Fruit fly (Drosophila melanogaster): ENCODE results near the gene Lar.

Gene Lar

dm6 chr2L:19575626-19576298 lies 10.7 kb upstream of the Lar start (continued):
- TF ChIP-seq CG34422 (GFP tag; IDR thresholded peaks at IDR 0.05): peak; percentile 91
- peak; percentile 51 for TF ChIP-seq CG9797 (GFP tag; optimal IDR thresholded peaks at IDR 0.05)
- peak; percentile 90 for TF ChIP-seq CG12236 (GFP tag; optimal IDR thresholded peaks at IDR 0.05)
- peak; percentile 88 for TF ChIP-seq Lhr (GFP tag; optimal IDR thresholded peaks at IDR 0.05)
- TF ChIP-seq exex (tag; optimal IDR thresholded peaks at IDR 0.05): peak; percentile 67
- TF ChIP-seq ATbp (GFP tag; optimal IDR thresholded peaks at IDR 0.05): peak; percentile 88
- peak; percentile 94 for TF ChIP-seq CG11695 (GFP tag; IDR thresholded peaks at IDR 0.05)
- TF ChIP-seq insv (GFP tag; optimal IDR thresholded peaks at IDR 0.05): peak; percentile 67 to 85
- TF ChIP-seq CG8478 (optimal IDR thresholded peaks at IDR 0.05): peak; percentile 63
- TF ChIP-seq crp (GFP tag; optimal IDR thresholded peaks at IDR 0.05): peak in 1 of 2 experiments; percentile 69
- no peak; the same call in 1 of the 2 replicates for TF ChIP-seq dati (GFP tag; IDR thresholded peaks at IDR 0.05)
- TF ChIP-seq CG14014 (GFP tag; IDR thresholded peaks at IDR 0.05): peak; percentile 94
- peak; percentile 80 for TF ChIP-seq Deaf1 (tag; optimal IDR thresholded peaks at IDR 0.05)
- TF ChIP-seq fd96Cb (tag; optimal IDR thresholded peaks at IDR 0.05): peak; percentile 97
- TF ChIP-seq zf30C (GFP tag; optimal IDR thresholded peaks at IDR 0.05): no peak
- TF ChIP-seq Scr (GFP tag; IDR thresholded peaks at IDR 0.05; ENCODE audit: partially characterized antibody): no peak
- peak; percentile 97 for TF ChIP-seq Hr3 (GFP tag; optimal IDR thresholded peaks at IDR 0.05)
- TF ChIP-seq CG18476 (GFP tag; optimal IDR thresholded peaks at IDR 0.05): peak; percentile 97
- TF ChIP-seq nom (GFP tag; optimal IDR thresholded peaks at IDR 0.05): peak; percentile 74
- peak; percentile 97 for TF ChIP-seq lmd (GFP tag; IDR thresholded peaks at IDR 0.05)
- peak; percentile 67 for TF ChIP-seq CG3995 (GFP tag; optimal IDR thresholded peaks at IDR 0.05)
- peak; percentile 96 to 97 for TF ChIP-seq chif (GFP tag; optimal IDR thresholded peaks at IDR 0.05)
- TF ChIP-seq Asciz (GFP tag; optimal IDR thresholded peaks at IDR 0.05): peak; percentile 92
- TF ChIP-seq HLH4C (GFP tag; IDR thresholded peaks at IDR 0.05; ENCODE audit: partially characterized antibody): no peak
- peak; percentile 84 for TF ChIP-seq CG10959 (GFP tag; IDR thresholded peaks at IDR 0.05)
- no peak for TF ChIP-seq usp (GFP tag; optimal IDR thresholded peaks at IDR 0.05)
- TF ChIP-seq CG10565 (GFP tag; optimal IDR thresholded peaks at IDR 0.05): peak; percentile 83
- TF ChIP-seq seq (GFP tag; IDR thresholded peaks at IDR 0.05): peak; percentile 95
- peak; percentile 69 for TF ChIP-seq D (optimal IDR thresholded peaks at IDR 0.05)
- TF ChIP-seq D (GFP tag; optimal IDR thresholded peaks at IDR 0.05): peak; percentile 92
- TF ChIP-seq CG1647 (GFP tag; optimal IDR thresholded peaks at IDR 0.05): peak; percentile 95
- no peak for TF ChIP-seq Gsc (GFP tag; IDR thresholded peaks at IDR 0.05)
- TF ChIP-seq ind (GFP tag; optimal IDR thresholded peaks at IDR 0.05): peak; percentile 97
- no peak for TF ChIP-seq Lpt (GFP tag; optimal IDR thresholded peaks at IDR 0.05)
- no peak for TF ChIP-seq hb (GFP tag; IDR thresholded peaks at IDR 0.05; ENCODE audit: partially characterized antibody)
- peak; percentile 95 for TF ChIP-seq kni (GFP tag; optimal IDR thresholded peaks at IDR 0.05)
- peak; percentile 98 for TF ChIP-seq Hsf (GFP tag; optimal IDR thresholded peaks at IDR 0.05)
- TF ChIP-seq br (optimal IDR thresholded peaks at IDR 0.05): no peak
- TF ChIP-seq CG6765 (GFP tag; optimal IDR thresholded peaks at IDR 0.05): peak; percentile 92
- TF ChIP-seq Xbp1 (GFP tag; optimal IDR thresholded peaks at IDR 0.05): peak; percentile 97
- TF ChIP-seq CG6175 (GFP tag; IDR thresholded peaks at IDR 0.05): no peak; the same call in 1 of the 3 replicates
- TF ChIP-seq CG13123 (GFP tag; optimal IDR thresholded peaks at IDR 0.05): peak; percentile 93
- peak; percentile 85 for TF ChIP-seq Hand (GFP tag; optimal IDR thresholded peaks at IDR 0.05)
- peak; percentile 91 for TF ChIP-seq p53 (GFP tag; optimal IDR thresholded peaks at IDR 0.05)
- peak; percentile 74 for TF ChIP-seq CG7987 (GFP tag; optimal IDR thresholded peaks at IDR 0.05)
- peak; percentile 90 for TF ChIP-seq H2.0 (GFP tag; IDR thresholded peaks at IDR 0.05)
- TF ChIP-seq fru (optimal IDR thresholded peaks at IDR 0.05): no peak
- TF ChIP-seq CG12299 (tag; optimal IDR thresholded peaks at IDR 0.05): peak; percentile 78
- TF ChIP-seq CG10979 (tag; optimal IDR thresholded peaks at IDR 0.05): peak; percentile 96
- TF ChIP-seq sqz (GFP tag; optimal IDR thresholded peaks at IDR 0.05): peak; percentile 86
- TF ChIP-seq Xrp1 (GFP tag; IDR thresholded peaks at IDR 0.05): peak; percentile 94

Data from whole organism, embryonic.